Worm (Caenorhabditis elegans) whole organism, L3 larva: Measurements from ENCODE around the gene B0001.3.

Source experiments
- elt-3 ChIP-seq, 3 experiments: fragments of 150-350 bp in 1 of 3; sonication (generic microtip) in 2 of 3; optimal IDR thresholded peaks; 2 replicates in 2 of 3; 4 replicates in 1 of 3; lab custom pipeline; 2014 to 2017; ENCODE audit warnings: missing biosample characterization in 3 of 3, missing genetic modification characterization in 3 of 3
- fkh-10 ChIP-seq: sonication (generic microtip); optimal IDR thresholded peaks from 2 replicates; lab custom pipeline; 2017; ENCODE audit warnings: missing biosample characterization, missing genetic modification reagents, missing genetic modification characterization
- pqm-1 ChIP-seq: fragments of 150-350 bp; optimal IDR thresholded peaks from 2 replicates; lab custom pipeline; 2017; ENCODE audit warnings: missing biosample characterization, missing genetic modification characterization, inconsistent platforms
- skn-1 ChIP-seq: fragments of 150-350 bp; optimal IDR thresholded peaks from 2 replicates; lab custom pipeline; 2014; ENCODE audit warnings: missing biosample characterization, missing genetic modification characterization
- unc-62 ChIP-seq: fragments of 150-350 bp; sonication (generic microtip); optimal IDR thresholded peaks from 4 replicates; lab custom pipeline; 2014; ENCODE audit warnings: missing biosample characterization, missing genetic modification reagents, missing genetic modification characterization
- zag-1 ChIP-seq: fragments of 150-350 bp; optimal IDR thresholded peaks from 2 replicates; lab custom pipeline; 2014; ENCODE audit warnings: missing biosample characterization, missing genetic modification characterization

ce11 chrIV:12193338-12193737, 47.8 kb upstream of the B0001.3 start:
- no peak for TF ChIP-seq pqm-1 (tag; lab: Kevin White, UChicago)
- TF ChIP-seq unc-62 (GFP tag; lab: Kevin White, UChicago), result no peak
- TF ChIP-seq elt-3 (tag; optimal IDR thresholded peaks at IDR 0.05; lab: Kevin White, UChicago), result no peak
- no peak for TF ChIP-seq skn-1 (tag; lab: Kevin White, UChicago)
- TF ChIP-seq zag-1 (tag; lab: Kevin White, UChicago), result no peak
- TF ChIP-seq fkh-10 (GFP tag; lab: Kevin White, UChicago), result no peak
